Worm (Caenorhabditis elegans): ENCODE data around the gene ZK896.1.

ZK896.1 gene

ce11 chrIV:12890445-12890844 lies 15.3 kb upstream of the ZK896.1 start, which contains the start of gene K08D8.6:
Gene K08D8.6, minus strand, starts transcription at chrIV:12890508.
- no peak for TF ChIP-seq Y55F3AM.14 (GFP tag; optimal IDR thresholded peaks at IDR 0.05)
- TF ChIP-seq gmeb-1 (tag; optimal IDR thresholded peaks at IDR 0.05): peak; percentile 15
- no peak for TF ChIP-seq R02D3.7 (tag; optimal IDR thresholded peaks at IDR 0.05)
- peak; percentile 70 for TF ChIP-seq sma-9 (GFP tag; optimal IDR thresholded peaks at IDR 0.05)
- no peak for TF ChIP-seq sma-9 (tag; optimal IDR thresholded peaks at IDR 0.05)
- peak; percentile 96 for TF ChIP-seq fos-1 (tag; optimal IDR thresholded peaks at IDR 0.05)

- TF ChIP-seq fos-1 (tag; optimal IDR thresholded peaks at IDR 0.05) (peak; percentile 67), sma-9 (GFP tag; optimal IDR thresholded peaks at IDR 0.05) (no peak), sma-9 (tag; optimal IDR thresholded peaks at IDR 0.05) (no peak), unc-62 (GFP tag; optimal IDR thresholded peaks at IDR 0.05) (no peak), nhr-129 (tag; optimal IDR thresholded peaks at IDR 0.05) (no peak)
These were observed 10.9 kb upstream of the ZK896.1 start for ce11 chrIV:12886012-12886411.

ce11 chrIV:12883190-12883589 lies 8.0 kb upstream of the ZK896.1 start, which contains the start of gene ZK896.4:
Gene ZK896.4, minus strand, starts transcription at chrIV:12883290.
- no peak for TF ChIP-seq nhr-12 (tag; optimal IDR thresholded peaks at IDR 0.05)
- no peak for TF ChIP-seq ceh-82 (tag; optimal IDR thresholded peaks at IDR 0.05)
- TF ChIP-seq nhr-10 (tag; optimal IDR thresholded peaks at IDR 0.05): no peak
- no peak for TF ChIP-seq ztf-11 (tag; optimal IDR thresholded peaks at IDR 0.05)
- no peak for TF ChIP-seq mbf-1 (tag; optimal IDR thresholded peaks at IDR 0.05)
- TF ChIP-seq sma-3 (GFP tag; optimal IDR thresholded peaks at IDR 0.05): no peak
- TF ChIP-seq nhr-23 (tag; optimal IDR thresholded peaks at IDR 0.05): no peak
- no peak for TF ChIP-seq zag-1 (tag; optimal IDR thresholded peaks at IDR 0.05)
- no peak for TF ChIP-seq ZK546.5 (tag; optimal IDR thresholded peaks at IDR 0.05)
- TF ChIP-seq nhr-77 (tag; optimal IDR thresholded peaks at IDR 0.05): no peak
- TF ChIP-seq snpc-4 (tag; optimal IDR thresholded peaks at IDR 0.05): no peak
- TF ChIP-seq blmp-1 (tag; optimal IDR thresholded peaks at IDR 0.05; ENCODE audit: insufficient read depth): no peak
- no peak for TF ChIP-seq peb-1 (tag; optimal IDR thresholded peaks at IDR 0.05)
- no peak for TF ChIP-seq sma-9 (GFP tag; optimal IDR thresholded peaks at IDR 0.05)
- TF ChIP-seq sma-9 (tag; optimal IDR thresholded peaks at IDR 0.05): no peak

ce11 chrIV:12879557-12879956 lies 4.4 kb upstream of the ZK896.1 start, which contains the start of gene ZK896.5:
Gene ZK896.5, minus strand, starts transcription at chrIV:12879645.
- TF ChIP-seq mab-5 (tag; optimal IDR thresholded peaks at IDR 0.05) (no peak), snpc-4 (tag; optimal IDR thresholded peaks at IDR 0.05) (no peak), lin-39 (tag; optimal IDR thresholded peaks at IDR 0.05) (no peak), fos-1 (tag; optimal IDR thresholded peaks at IDR 0.05) (peak; percentile 88), aly-2 (tag; optimal IDR thresholded peaks at IDR 0.05) (no peak), nhr-23 (tag; optimal IDR thresholded peaks at IDR 0.05) (no peak), R02D3.7 (tag; optimal IDR thresholded peaks at IDR 0.05) (no peak), nhr-21 (tag; optimal IDR thresholded peaks at IDR 0.05) (no peak), ztf-1 (GFP tag; conservative IDR thresholded peaks at IDR 0.05) (no peak), dmd-4 (tag; optimal IDR thresholded peaks at IDR 0.05) (no peak), gmeb-1 (tag; optimal IDR thresholded peaks at IDR 0.05) (no peak), ztf-4 (tag; optimal IDR thresholded peaks at IDR 0.05) (no peak), sma-9 (GFP tag; optimal IDR thresholded peaks at IDR 0.05) (peak; percentile 84), sma-9 (tag; optimal IDR thresholded peaks at IDR 0.05) (no peak), ceh-82 (tag; optimal IDR thresholded peaks at IDR 0.05) (no peak), nhr-6 (tag; optimal IDR thresholded peaks at IDR 0.05) (no peak), elt-1 (tag; optimal IDR thresholded peaks at IDR 0.05) (no peak), crh-2 (tag; optimal IDR thresholded peaks at IDR 0.05) (peak; percentile 18)

- peak; percentile 85 for TF ChIP-seq fos-1 (tag; optimal IDR thresholded peaks at IDR 0.05)
- no peak for TF ChIP-seq ztf-1 (GFP tag; conservative IDR thresholded peaks at IDR 0.05)
- TF ChIP-seq dmd-4 (tag; optimal IDR thresholded peaks at IDR 0.05): no peak
- peak; percentile 31 for TF ChIP-seq sma-9 (GFP tag; optimal IDR thresholded peaks at IDR 0.05)
- no peak for TF ChIP-seq sma-9 (tag; optimal IDR thresholded peaks at IDR 0.05)
These were observed 1.4 kb upstream of the ZK896.1 start for ce11 chrIV:12876558-12876957.

- TF ChIP-seq mbf-1 (tag; optimal IDR thresholded peaks at IDR 0.05): no peak
- TF ChIP-seq fos-1 (tag; optimal IDR thresholded peaks at IDR 0.05): peak; percentile 9
These were observed 3.7 kb downstream of the ZK896.1 start, which contains the start of gene clec-187 for ce11 chrIV:12871445-12871947. Gene clec-187, minus strand, starts transcription at chrIV:12871495.
